Worm (Caenorhabditis elegans) whole organism, L4 larva: Measurements from ENCODE around the gene F35C11.5.

Experiments
- D1046.2 ChIP-seq: fragments of 200-800 bp; sonication (Bioruptor generic); IDR thresholded peaks from 2 replicates; pipeline ENCODE4 v1.3.6; 2022; ENCODE audit warnings: missing genetic modification characterization, missing compliant biosample characterization
- F49E8.2 ChIP-seq: sonication (generic microtip); optimal IDR thresholded peaks from 2 replicates; lab custom pipeline; 2016; ENCODE audit warnings: missing compliant biosample characterization, mild to moderate bottlenecking, missing genetic modification characterization, borderline replicate concordance
- R02D3.7 ChIP-seq: fragments of 150-350 bp; sonication (generic microtip); optimal IDR thresholded peaks from 3 replicates; lab custom pipeline; 2014; ENCODE audit warnings: missing biosample characterization, missing genetic modification characterization
- Y105C5A.15 ChIP-seq: fragments of 200-800 bp; sonication (Bioruptor generic); IDR thresholded peaks from 2 replicates; pipeline ENCODE4 v1.3.6; 2022; ENCODE audit warnings: missing genetic modification characterization, missing compliant biosample characterization
- aha-1 ChIP-seq: fragments of 150-350 bp; peaks from one replicate; lab custom pipeline; 2014; ENCODE audit warnings: missing biosample characterization, missing genetic modification characterization
- ama-1 ChIP-seq: fragments of 150-350 bp; optimal IDR thresholded peaks from 2 replicates; lab custom pipeline; 2014; ENCODE audit warnings: inconsistent platforms, mixed read lengths
- arid-1 ChIP-seq: fragments of 200-800 bp; sonication (Bioruptor generic); conservative IDR thresholded peaks from 2 replicates; pipeline ENCODE4 v1.3.6; 2022; ENCODE audit warnings: missing genetic modification reagents, missing genetic modification characterization, missing compliant biosample characterization
- ceh-28 ChIP-seq: fragments of 150-350 bp; optimal IDR thresholded peaks from 2 replicates; lab custom pipeline; 2014; ENCODE audit warnings: missing biosample characterization, missing genetic modification reagents, missing genetic modification characterization
- ceh-82 ChIP-seq: sonication (generic microtip); optimal IDR thresholded peaks from 2 replicates; lab custom pipeline; 2017; ENCODE audit warnings: missing biosample characterization, missing genetic modification characterization
- ces-1 ChIP-seq: fragments of 150-350 bp; sonication (generic microtip); optimal IDR thresholded peaks from 4 replicates; lab custom pipeline; 2014; ENCODE audit warnings: missing biosample characterization, missing genetic modification reagents, missing genetic modification characterization
- daf-8 ChIP-seq: fragments of 200-800 bp; sonication (Bioruptor generic); IDR thresholded peaks from 2 replicates; pipeline ENCODE4 v1.3.6; 2022; ENCODE audit warnings: missing genetic modification characterization, missing compliant biosample characterization
- dpl-1 ChIP-seq: fragments of 150-350 bp; optimal IDR thresholded peaks from 2 replicates; lab custom pipeline; 2014; ENCODE audit warnings: missing biosample characterization, missing genetic modification reagents, missing genetic modification characterization
- dve-1 ChIP-seq: sonication (generic microtip); optimal IDR thresholded peaks from 2 replicates; lab custom pipeline; 2017; ENCODE audit warnings: antibody characterized with exemption, mild to moderate bottlenecking, missing genetic modification characterization, missing compliant biosample characterization; ENCODE audit not compliant: insufficient read depth
- hif-1 ChIP-seq, 2 experiments: sonication (generic microtip); optimal IDR thresholded peaks; 2 replicates each; lab custom pipeline; 2016 to 2017; ENCODE audit warnings: missing compliant biosample characterization in 2 of 2, missing genetic modification characterization in 2 of 2, missing genetic modification reagents in 2 of 2, missing genotype in 2 of 2, mild to moderate bottlenecking in 1 of 2
- hlh-11 ChIP-seq: fragments of 200-800 bp; sonication (Bioruptor generic); optimal IDR thresholded peaks from 2 replicates; lab custom pipeline; 2018; ENCODE audit warnings: mild to moderate bottlenecking, missing genetic modification characterization, missing compliant biosample characterization
- hlh-30 ChIP-seq: sonication (generic microtip); optimal IDR thresholded peaks from 2 replicates; lab custom pipeline; 2017; ENCODE audit warnings: antibody characterized with exemption, mild to moderate bottlenecking, missing genetic modification characterization, missing compliant biosample characterization; ENCODE audit not compliant: insufficient read depth
- lin-13 ChIP-seq: fragments of 150-350 bp; optimal IDR thresholded peaks from 2 replicates; lab custom pipeline; 2014; ENCODE audit warnings: missing biosample characterization, missing genetic modification reagents, missing genetic modification characterization
- lin-38 ChIP-seq: fragments of 200-800 bp; sonication (Bioruptor generic); IDR thresholded peaks from 2 replicates; pipeline ENCODE4 v1.3.6; 2022; ENCODE audit warnings: missing genetic modification reagents, missing genetic modification characterization, missing compliant biosample characterization
- lsy-2 ChIP-seq, 2 experiments: fragments of 150-350 bp in 1 of 2; sonication (generic microtip) in 1 of 2; optimal IDR thresholded peaks; 2 replicates each; lab custom pipeline; 2014 to 2017; ENCODE audit warnings: missing biosample characterization in 2 of 2, missing genetic modification characterization in 2 of 2
- madf-9 ChIP-seq: fragments of 200-800 bp; sonication (Bioruptor generic); conservative IDR thresholded peaks from 2 replicates; pipeline ENCODE4 v1.3.6; 2022; ENCODE audit warnings: missing genetic modification reagents, missing genetic modification characterization, missing compliant biosample characterization
- mep-1 ChIP-seq: fragments of 150-350 bp; sonication (generic microtip); optimal IDR thresholded peaks from 3 replicates; lab custom pipeline; 2014; ENCODE audit warnings: missing biosample characterization, missing genetic modification characterization
- mes-2 ChIP-seq: sonication (generic microtip); optimal IDR thresholded peaks from 2 replicates; lab custom pipeline; 2016; ENCODE audit warnings: missing genotype, mild to moderate bottlenecking, missing genetic modification characterization, missing compliant biosample characterization; ENCODE audit not compliant: poor library complexity, severe bottlenecking
- nhr-10 ChIP-seq: fragments of 150-350 bp; optimal IDR thresholded peaks from 2 replicates; lab custom pipeline; 2014; ENCODE audit warnings: missing biosample characterization, missing genetic modification characterization
- nhr-102 ChIP-seq: sonication (generic microtip); optimal IDR thresholded peaks from 2 replicates; lab custom pipeline; 2016; ENCODE audit warnings: mild to moderate bottlenecking, missing genetic modification characterization, moderate library complexity, missing compliant biosample characterization
- nhr-11 ChIP-seq: fragments of 150-350 bp; optimal IDR thresholded peaks from 2 replicates; lab custom pipeline; 2014; ENCODE audit warnings: missing biosample characterization, missing genetic modification characterization
- nhr-237 ChIP-seq: sonication (generic microtip); optimal IDR thresholded peaks from 2 replicates; lab custom pipeline; 2017; ENCODE audit warnings: missing biosample characterization, missing genetic modification characterization
- nhr-28 ChIP-seq: fragments of 150-350 bp; optimal IDR thresholded peaks from 2 replicates; lab custom pipeline; 2014; ENCODE audit warnings: missing biosample characterization, missing genetic modification characterization
- nhr-6 ChIP-seq: fragments of 150-350 bp; optimal IDR thresholded peaks from 2 replicates; lab custom pipeline; 2014; ENCODE audit warnings: missing biosample characterization, missing genetic modification characterization
- pha-4 ChIP-seq, 2 experiments: fragments of 150-350 bp in 1 of 2; fragments of 200-800 bp in 1 of 2; sonication (Bioruptor generic) in 1 of 2; IDR thresholded peaks in 1 of 2; optimal IDR thresholded peaks in 1 of 2; 2 replicates each; pipeline versions ENCODE4 v1.3.6 to Lab custom; 2014 to 2022; ENCODE audit warnings: missing genetic modification characterization in 2 of 2, missing genetic modification reagents in 2 of 2, missing biosample characterization in 1 of 2, missing compliant biosample characterization in 1 of 2
- php-3 ChIP-seq: fragments of 200-800 bp; sonication (Bioruptor generic); IDR thresholded peaks from 2 replicates; pipeline ENCODE4 v1.3.6; 2022; ENCODE audit warnings: missing genetic modification reagents, missing genetic modification characterization, missing compliant biosample characterization
- unc-130 ChIP-seq: sonication (generic microtip); optimal IDR thresholded peaks from 2 replicates; lab custom pipeline; 2016; ENCODE audit warnings: missing genetic modification reagents, missing genetic modification characterization, missing compliant biosample characterization
- unc-39 ChIP-seq: sonication (generic microtip); optimal IDR thresholded peaks from 2 replicates; lab custom pipeline; 2017; ENCODE audit warnings: missing biosample characterization, missing genetic modification characterization
- unc-62 ChIP-seq, 3 experiments: fragments of 150-350 bp in 1 of 3; sonication (generic microtip); optimal IDR thresholded peaks in 2 of 3; peaks in 1 of 3; 1 replicate in 1 of 3; 2 replicates in 2 of 3; lab custom pipeline; 2014 to 2017; ENCODE audit warnings: missing biosample characterization in 3 of 3, missing genetic modification characterization in 3 of 3, missing genetic modification reagents in 3 of 3, missing genotype in 1 of 3
- zip-2 ChIP-seq: fragments of 150-350 bp; optimal IDR thresholded peaks from 2 replicates; lab custom pipeline; 2014; ENCODE audit warnings: missing biosample characterization, missing genetic modification characterization

Gene F35C11.5

ce11 chrII:8276057-8276456, 22.5 kb downstream of the F35C11.5 start, which contains the start of the genes gei-14 and slc-25A32:
gei-14 (minus strand) TSS chrII:8276231.
slc-25A32 (plus strand) TSS chrII:8276298.
- TF ChIP-seq ceh-82 (tag; lab: Kevin White, UChicago) = no peak
- peak in 1 of 2 experiments; percentile 82 for TF ChIP-seq lsy-2 (tag; optimal IDR thresholded peaks at IDR 0.05; lab: Kevin White, UChicago)
- peak; percentile 52 for TF ChIP-seq hlh-30 (tag; lab: Kevin White, UChicago)
- TF ChIP-seq lin-13 = peak; percentile 45
- peak; percentile 57 for TF ChIP-seq lin-38 (GFP tag; lab: Robert Waterston, UW)
- TF ChIP-seq F49E8.2 = peak; percentile 45
- TF ChIP-seq R02D3.7 (tag; lab: Kevin White, UChicago) = peak; percentile 84
- TF ChIP-seq Y105C5A.15 (GFP tag; lab: Robert Waterston, UW) = no peak
- TF ChIP-seq mes-2 = peak; percentile 54
- TF ChIP-seq ama-1 (lab: Kevin White, UChicago) = no peak
- peak; percentile 0 for TF ChIP-seq nhr-6 (tag; lab: Kevin White, UChicago)
- TF ChIP-seq unc-130 (GFP tag; lab: Kevin White, UChicago) = peak; percentile 65
- no peak for TF ChIP-seq pha-4 (GFP tag; IDR thresholded peaks at IDR 0.05; lab: Robert Waterston, UW)
- TF ChIP-seq pha-4 (tag; optimal IDR thresholded peaks at IDR 0.05; lab: Kevin White, UChicago) = peak; percentile 12
- peak; percentile 89 for TF ChIP-seq dpl-1
- TF ChIP-seq nhr-28 (tag; lab: Kevin White, UChicago) = no peak

ce11 chrII:8278415-8278814, 24.9 kb downstream of the F35C11.5 start, which contains the start of the genes mrpl-10 and clec-142:
mrpl-10 (minus strand) TSS chrII:8278515.
clec-142 (plus strand) TSS chrII:8278678.
- no peak for TF ChIP-seq php-3 (GFP tag; lab: Robert Waterston, UW)

- TF ChIP-seq mep-1 (tag; lab: Kevin White, UChicago) (peak; percentile 35), nhr-28 (tag; lab: Kevin White, UChicago) (no peak), nhr-102 (no peak), mes-2 (peak; percentile 49), ceh-28 (tag; lab: Kevin White, UChicago) (no peak), dve-1 (tag; lab: Kevin White, UChicago) (peak; percentile 13), zip-2 (tag; lab: Kevin White, UChicago) (no peak), unc-39 (tag; lab: Kevin White, UChicago) (no peak), madf-9 (GFP tag; lab: Robert Waterston, UW) (no peak), unc-62 (GFP tag; optimal IDR thresholded peaks at IDR 0.05 in 1 of 2; lab: Kevin White, UChicago) (peak in 1 of 2 experiments; percentile 50), unc-62 (tag; optimal IDR thresholded peaks at IDR 0.05; lab: Kevin White, UChicago) (no peak), nhr-10 (tag; lab: Kevin White, UChicago) (no peak), dpl-1 (peak; percentile 51), aha-1 (tag; lab: Kevin White, UChicago) (peak; percentile 37), daf-8 (no peak), hif-1 (tag; optimal IDR thresholded peaks at IDR 0.05; lab: Kevin White, UChicago) (no peak), ces-1 (GFP tag; lab: Kevin White, UChicago) (no peak), arid-1 (GFP tag; lab: Robert Waterston, UW) (no peak), nhr-237 (tag; lab: Kevin White, UChicago) (no peak), lsy-2 (tag; optimal IDR thresholded peaks at IDR 0.05; lab: Kevin White, UChicago) (peak in 1 of 2 experiments; percentile 62), hlh-11 (tag; lab: Kevin White, UChicago) (no peak), nhr-11 (no peak), D1046.2 (GFP tag; lab: Robert Waterston, UW) (no peak)
These were observed 29.7 kb downstream of the F35C11.5 start, which contains the start of the genes nst-1 and cct-4 for ce11 chrII:8283158-8283717. nst-1 (minus strand) TSS chrII:8283208. cct-4 (plus strand) TSS chrII:8283667.
